Worm (Caenorhabditis elegans) whole organism, L1 larva: Measurements from ENCODE around the gene F46B6.13.

Experiments
- C04F5.9 ChIP-seq: sonication (generic microtip); optimal IDR thresholded peaks from 2 replicates; lab custom pipeline; 2016; ENCODE audit warnings: missing genetic modification characterization, missing compliant biosample characterization
- aha-1 ChIP-seq: fragments of 150-350 bp; optimal IDR thresholded peaks from 2 replicates; lab custom pipeline; 2014; ENCODE audit warnings: missing biosample characterization, missing genetic modification characterization
- alr-1 ChIP-seq: fragments of 200-800 bp; sonication (Bioruptor generic); optimal IDR thresholded peaks from 2 replicates; lab custom pipeline; 2018; ENCODE audit warnings: borderline replicate concordance, mild to moderate bottlenecking, missing genetic modification characterization, missing compliant biosample characterization
- ama-1 ChIP-seq: fragments of 150-350 bp; optimal IDR thresholded peaks from 2 replicates; lab custom pipeline; 2014
- ceh-63 ChIP-seq: fragments of 200-800 bp; sonication (Bioruptor generic); optimal IDR thresholded peaks from 2 replicates; lab custom pipeline; 2018; ENCODE audit warnings: mild to moderate bottlenecking, missing genetic modification characterization, missing compliant biosample characterization
- ceh-8 ChIP-seq: fragments of 200-800 bp; sonication (Bioruptor generic); optimal IDR thresholded peaks from 2 replicates; lab custom pipeline; 2018; ENCODE audit warnings: mild to moderate bottlenecking, missing genetic modification characterization, moderate library complexity, missing compliant biosample characterization
- ceh-82 ChIP-seq, 3 experiments: fragments of 150-350 bp in 1 of 3; sonication (generic microtip) in 2 of 3; optimal IDR thresholded peaks; 2 replicates each; lab custom pipeline; 2014 to 2017; ENCODE audit warnings: missing biosample characterization in 3 of 3, missing genetic modification characterization in 3 of 3
- ces-1 ChIP-seq: fragments of 150-350 bp; optimal IDR thresholded peaks from 2 replicates; lab custom pipeline; 2014; ENCODE audit warnings: missing biosample characterization, missing genetic modification reagents, missing genetic modification characterization
- egl-27 ChIP-seq, 2 experiments: fragments of 150-350 bp in 1 of 2; sonication (generic microtip); optimal IDR thresholded peaks; 3 replicates each; lab custom pipeline; 2017 to 2018; ENCODE audit warnings: missing biosample characterization in 2 of 2, missing genetic modification characterization in 2 of 2, missing genetic modification reagents in 2 of 2
- elt-2 ChIP-seq: sonication (generic microtip); optimal IDR thresholded peaks from 2 replicates; lab custom pipeline; 2016; ENCODE audit warnings: missing genetic modification characterization, mild to moderate bottlenecking, inconsistent platforms, missing compliant biosample characterization, missing genetic modification reagents
- ets-5 ChIP-seq: fragments of 200-800 bp; sonication (Bioruptor generic); IDR thresholded peaks from 2 replicates; pipeline ENCODE4 v1.3.6; 2022; ENCODE audit warnings: missing genetic modification characterization, missing compliant biosample characterization
- hlh-4 ChIP-seq: sonication (generic microtip); optimal IDR thresholded peaks from 2 replicates; lab custom pipeline; 2016; ENCODE audit warnings: mild to moderate bottlenecking, missing genetic modification characterization, missing compliant biosample characterization
- irx-1 ChIP-seq: sonication (generic microtip); optimal IDR thresholded peaks from 2 replicates; lab custom pipeline; 2016; ENCODE audit warnings: missing genetic modification characterization, missing compliant biosample characterization
- isw-1 ChIP-seq: fragments of 200-800 bp; sonication (Bioruptor generic); IDR thresholded peaks from 2 replicates; pipeline ENCODE4 v1.3.6; 2022; ENCODE audit warnings: missing genetic modification characterization, missing compliant biosample characterization
- jun-1 ChIP-seq: fragments of 150-350 bp; optimal IDR thresholded peaks from 2 replicates; lab custom pipeline; 2014; ENCODE audit warnings: missing biosample characterization, missing genetic modification reagents, missing genetic modification characterization
- lin-13 ChIP-seq: fragments of 150-350 bp; optimal IDR thresholded peaks from 2 replicates; lab custom pipeline; 2014; ENCODE audit warnings: missing biosample characterization, missing genetic modification reagents, missing genetic modification characterization
- lin-15B ChIP-seq: fragments of 150-350 bp; sonication (generic microtip); optimal IDR thresholded peaks from 3 replicates; lab custom pipeline; 2014; ENCODE audit warnings: missing biosample characterization, missing genetic modification characterization
- mef-2 ChIP-seq: fragments of 150-350 bp; optimal IDR thresholded peaks from 2 replicates; lab custom pipeline; 2014; ENCODE audit warnings: missing biosample characterization, missing genetic modification characterization
- mep-1 ChIP-seq: fragments of 150-350 bp; optimal IDR thresholded peaks from 2 replicates; lab custom pipeline; 2014; ENCODE audit warnings: missing biosample characterization, missing genetic modification characterization
- nhr-19 ChIP-seq: fragments of 200-800 bp; sonication (Bioruptor generic); conservative IDR thresholded peaks from 2 replicates; pipeline ENCODE4 v1.3.6; 2022; ENCODE audit warnings: missing genetic modification characterization, missing compliant biosample characterization
- nhr-20 ChIP-seq: sonication (generic microtip); optimal IDR thresholded peaks from 2 replicates; lab custom pipeline; 2016; ENCODE audit warnings: mild to moderate bottlenecking, missing genetic modification characterization, missing compliant biosample characterization
- nhr-71 ChIP-seq: sonication (generic microtip); optimal IDR thresholded peaks from 2 replicates; lab custom pipeline; 2016; ENCODE audit warnings: mild to moderate bottlenecking, missing genetic modification characterization, moderate library complexity, missing compliant biosample characterization
- nhr-77 ChIP-seq: fragments of 150-350 bp; optimal IDR thresholded peaks from 2 replicates; lab custom pipeline; 2014; ENCODE audit warnings: missing biosample characterization, missing genetic modification characterization
- nhr-85 ChIP-seq: sonication (generic microtip); peaks from one replicate; lab custom pipeline; 2016; ENCODE audit warnings: missing genetic modification characterization, inconsistent platforms, missing compliant biosample characterization
- nhr-90 ChIP-seq: sonication (generic microtip); optimal IDR thresholded peaks from 2 replicates; lab custom pipeline; 2016; ENCODE audit warnings: mild to moderate bottlenecking, missing genetic modification characterization, missing compliant biosample characterization; ENCODE audit not compliant: poor library complexity
- pax-3 ChIP-seq: fragments of 200-800 bp; sonication (Bioruptor generic); optimal IDR thresholded peaks from 2 replicates; lab custom pipeline; 2018; ENCODE audit warnings: mild to moderate bottlenecking, missing genetic modification characterization, moderate library complexity, missing compliant biosample characterization
- snpc-4 ChIP-seq: fragments of 150-350 bp; optimal IDR thresholded peaks from 2 replicates; lab custom pipeline; 2014; ENCODE audit warnings: missing biosample characterization, missing genetic modification characterization
- snu-23 ChIP-seq: sonication (generic microtip); optimal IDR thresholded peaks from 2 replicates; lab custom pipeline; 2016; ENCODE audit warnings: missing genetic modification characterization, missing compliant biosample characterization
- swsn-7 ChIP-seq: sonication (generic microtip); optimal IDR thresholded peaks from 2 replicates; lab custom pipeline; 2016; ENCODE audit warnings: missing genetic modification characterization, missing compliant biosample characterization
- tbx-2 ChIP-seq: sonication (generic microtip); optimal IDR thresholded peaks from 2 replicates; lab custom pipeline; 2016; ENCODE audit warnings: missing genetic modification characterization, missing compliant biosample characterization
- unc-86 ChIP-seq: sonication (generic microtip); optimal IDR thresholded peaks from 2 replicates; lab custom pipeline; 2016; ENCODE audit warnings: missing genetic modification characterization, missing compliant biosample characterization
- vab-15 ChIP-seq: sonication (generic microtip); optimal IDR thresholded peaks from 2 replicates; lab custom pipeline; 2017; ENCODE audit warnings: missing genotype, mild to moderate bottlenecking, missing genetic modification characterization, missing compliant biosample characterization
- xbp-1 ChIP-seq: sonication (generic microtip); optimal IDR thresholded peaks from 2 replicates; lab custom pipeline; 2016; ENCODE audit warnings: missing genetic modification characterization, missing compliant biosample characterization
- ztf-11 ChIP-seq, 2 experiments: sonication (generic microtip); optimal IDR thresholded peaks; 2 replicates each; lab custom pipeline; 2016 to 2017; ENCODE audit warnings: missing genetic modification characterization in 2 of 2, missing biosample characterization in 1 of 2, missing compliant biosample characterization in 1 of 2
- ztf-4 ChIP-seq: fragments of 150-350 bp; optimal IDR thresholded peaks from 2 replicates; lab custom pipeline; 2014; ENCODE audit warnings: missing biosample characterization, missing genetic modification characterization

F46B6.13 gene

DNA sequence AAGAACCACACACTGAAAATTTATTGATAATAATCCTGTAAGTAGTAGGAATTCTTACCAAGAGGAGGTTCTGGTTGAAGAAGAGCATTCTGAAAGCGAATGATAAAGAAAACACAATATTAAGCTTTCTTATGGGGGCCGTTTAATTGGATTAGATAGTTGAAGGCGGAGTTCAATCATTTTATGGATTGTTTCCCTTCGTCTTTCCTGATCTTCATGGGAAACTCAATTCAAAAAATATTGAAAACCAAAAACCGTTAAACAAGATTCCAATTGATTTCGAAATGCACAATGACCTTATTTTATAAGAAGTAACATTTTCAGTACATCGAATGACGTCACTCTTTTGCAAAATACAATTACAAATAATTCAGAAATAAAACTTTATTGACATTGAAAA is at the start of gene F46B6.13:
TSS of gene F46B6.13 (minus strand) at position 101 of the 400 bp plus-strand sequence.
- TF ChIP-seq hlh-4 (tag; lab: Kevin White, UChicago) (no peak), nhr-71 (tag; lab: Kevin White, UChicago) (no peak), irx-1 (tag; lab: Kevin White, UChicago) (no peak), xbp-1 (tag; lab: Kevin White, UChicago) (no peak), nhr-19 (no peak), nhr-20 (tag; lab: Kevin White, UChicago) (no peak), elt-2 (tag; lab: Kevin White, UChicago) (no peak), swsn-7 (tag; lab: Kevin White, UChicago) (no peak), unc-86 (tag; lab: Kevin White, UChicago) (no peak), mef-2 (no peak), jun-1 (tag; lab: Kevin White, UChicago) (no peak), ceh-82 (tag; optimal IDR thresholded peaks at IDR 0.05; lab: Kevin White, UChicago) (no peak), ceh-8 (GFP tag; lab: Kevin White, UChicago) (no peak), alr-1 (tag; lab: Kevin White, UChicago) (no peak), snpc-4 (tag; lab: Kevin White, UChicago) (no peak), egl-27 (tag; optimal IDR thresholded peaks at IDR 0.05; lab: Kevin White, UChicago) (no peak), nhr-85 (tag; lab: Kevin White, UChicago) (no peak), ztf-11 (tag; optimal IDR thresholded peaks at IDR 0.05; lab: Kevin White, UChicago) (no peak), snu-23 (GFP tag; lab: Kevin White, UChicago) (no peak)

DNA sequence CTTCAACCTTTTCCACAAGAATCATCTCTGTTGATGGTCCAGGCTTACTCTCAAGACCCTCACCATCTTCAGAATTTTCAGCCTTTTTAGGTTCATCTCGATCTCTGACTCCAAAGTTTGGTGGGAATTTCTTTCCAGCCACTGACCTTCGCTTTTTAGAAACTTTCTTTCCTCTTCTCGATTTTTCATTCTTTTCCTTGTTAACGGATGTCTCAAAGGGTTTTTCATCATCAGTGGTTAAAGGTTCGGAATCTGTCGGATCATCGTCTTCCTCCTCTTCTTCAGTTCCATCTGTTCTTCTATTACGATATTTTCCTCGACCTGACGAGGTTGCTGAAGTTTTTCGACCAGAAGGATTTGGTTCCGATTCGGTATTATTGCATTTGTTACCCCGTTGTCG is 49.6 kb upstream of the F46B6.13 start:
- TF ChIP-seq aha-1 (no peak), lin-15B (no peak)

DNA sequence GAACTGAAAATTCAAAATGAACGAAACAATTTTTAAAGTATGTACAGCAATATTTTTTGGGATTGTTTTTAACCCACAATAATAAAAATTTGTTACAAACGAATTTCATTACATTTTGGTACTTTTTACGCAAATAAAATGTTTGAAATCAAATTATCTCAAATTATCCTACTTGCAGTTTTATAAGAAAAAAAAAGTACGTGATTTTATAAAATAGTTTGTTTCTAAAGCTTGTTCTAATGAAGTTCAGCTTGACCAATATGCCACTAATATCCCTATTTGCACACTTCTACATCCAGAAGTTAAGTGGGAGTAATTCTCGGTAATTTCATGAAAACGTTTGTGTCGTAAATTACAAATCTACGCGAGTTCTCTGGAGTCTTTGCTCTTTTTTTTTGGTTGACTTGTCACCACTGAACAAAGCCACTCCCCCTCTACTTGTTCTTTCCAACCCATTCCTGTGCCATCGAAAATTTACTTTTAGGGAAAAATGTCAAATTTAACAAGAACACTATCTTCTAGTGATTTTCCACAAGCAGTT is 44.5 kb upstream of the F46B6.13 start, which contains the start of gene sru-8:
TSS of gene sru-8 (plus strand) at position 491 of the 541 bp plus-strand sequence.
- TF ChIP-seq xbp-1 (tag; lab: Kevin White, UChicago) = no peak

DNA sequence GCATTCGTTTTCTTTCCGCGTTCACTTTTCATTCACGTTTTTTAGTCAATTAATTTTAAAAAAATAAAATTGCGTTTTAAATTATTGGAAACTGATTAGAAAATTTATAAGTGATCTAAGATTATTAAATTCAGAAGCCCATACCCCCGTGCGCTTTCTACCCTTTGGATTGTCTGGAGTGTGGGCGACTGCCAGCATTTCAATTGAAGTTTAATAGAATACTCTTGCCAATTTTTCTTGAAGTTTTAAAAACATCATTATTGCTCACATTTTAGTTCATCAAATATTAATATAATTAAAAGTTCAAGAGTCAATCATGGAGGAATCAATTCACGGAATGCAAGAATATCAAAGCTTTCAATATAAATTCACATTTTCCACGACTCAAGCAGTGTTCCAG is 42.4 kb upstream of the F46B6.13 start, which contains the start of gene sru-36:
TSS of gene sru-36 (plus strand) at position 301 of the 400 bp plus-strand sequence.
- no peak for TF ChIP-seq ces-1 (GFP tag; lab: Kevin White, UChicago)
- TF ChIP-seq nhr-77 (tag; lab: Kevin White, UChicago) = no peak
- no peak for TF ChIP-seq C04F5.9 (tag; lab: Kevin White, UChicago)
- no peak for TF ChIP-seq mep-1
- TF ChIP-seq unc-86 (tag; lab: Kevin White, UChicago) = no peak
- TF ChIP-seq ceh-63 (GFP tag; lab: Kevin White, UChicago) = no peak

DNA sequence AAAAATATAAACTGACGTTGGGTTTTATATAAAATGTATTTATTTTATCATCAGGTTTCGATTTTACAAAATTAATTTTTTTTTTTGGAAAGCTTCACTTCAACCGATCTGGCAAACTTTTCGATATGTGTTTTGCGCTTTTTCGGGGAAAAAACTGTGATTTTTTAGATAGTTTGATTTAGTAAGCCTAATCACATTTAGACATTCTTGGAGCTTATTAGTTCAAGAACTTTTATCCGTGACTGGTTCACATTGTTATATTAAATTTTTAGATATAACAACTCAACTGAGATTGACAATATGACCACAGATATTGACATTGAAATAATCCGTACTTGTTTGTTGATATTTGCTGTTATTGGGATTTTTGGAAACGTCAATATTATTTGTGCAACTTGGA is 38.7 kb upstream of the F46B6.13 start, which contains the start of gene srsx-21:
TSS of gene srsx-21 (plus strand) at position 301 of the 400 bp plus-strand sequence.
- no peak for TF ChIP-seq pax-3
- TF ChIP-seq lin-13 (GFP tag; lab: Kevin White, UChicago) = no peak
- no peak for TF ChIP-seq ztf-11 (tag; optimal IDR thresholded peaks at IDR 0.05; lab: Kevin White, UChicago)
- no peak for TF ChIP-seq ztf-4 (tag; lab: Kevin White, UChicago)
- TF ChIP-seq ama-1 (lab: Kevin White, UChicago) = no peak
- no peak for TF ChIP-seq nhr-19

DNA sequence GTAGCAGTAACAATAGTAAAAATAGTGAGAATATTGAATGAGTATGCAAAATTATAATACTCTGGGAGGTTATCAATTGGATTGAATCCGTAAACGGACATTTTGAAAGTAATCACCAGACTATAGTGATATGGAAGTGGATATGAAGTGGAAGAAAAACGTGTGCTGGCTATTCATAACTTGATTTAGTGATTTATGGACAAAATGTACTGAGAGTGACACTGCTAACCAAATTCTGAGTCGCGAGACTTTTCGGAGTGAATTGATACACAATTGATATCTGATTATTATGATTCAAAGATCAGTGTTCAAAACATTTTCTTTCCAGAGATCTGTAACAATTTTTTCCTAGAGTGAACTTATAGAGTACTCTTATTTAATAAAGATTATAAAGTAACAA is 37.0 kb upstream of the F46B6.13 start, which contains the start of gene sru-38:
TSS of gene sru-38 (minus strand) at position 101 of the 400 bp plus-strand sequence.
- no peak for TF ChIP-seq ets-5 (GFP tag; lab: Robert Waterston, UW)
- TF ChIP-seq vab-15 (tag; lab: Kevin White, UChicago) = no peak
- TF ChIP-seq nhr-71 (tag; lab: Kevin White, UChicago) = no peak
- no peak for TF ChIP-seq isw-1 (GFP tag; lab: Robert Waterston, UW)
- no peak for TF ChIP-seq jun-1 (tag; lab: Kevin White, UChicago)
- no peak for TF ChIP-seq nhr-90 (tag; lab: Kevin White, UChicago)
- no peak for TF ChIP-seq mef-2
- no peak for TF ChIP-seq tbx-2 (tag; lab: Kevin White, UChicago)
